Fruit fly (Drosophila melanogaster): ENCODE results near the gene Wdr81.

The Wdr81 gene

dm6 chr2L:11968581-11969272 is 52.0 kb downstream of the Wdr81 start (continued):
- no peak for TF ChIP-seq dsx (GFP tag; optimal IDR thresholded peaks at IDR 0.05; ENCODE audit: poor library complexity, severe bottlenecking)
- peak; percentile 59 for TF ChIP-seq Hr39 (GFP tag; optimal IDR thresholded peaks at IDR 0.05)
- peak; percentile 52 for TF ChIP-seq Sox14 (GFP tag; optimal IDR thresholded peaks at IDR 0.05)
- TF ChIP-seq CG7368 (GFP tag; optimal IDR thresholded peaks at IDR 0.05) = peak; percentile 32
- TF ChIP-seq Gug (GFP tag; IDR thresholded peaks at IDR 0.05) = no peak
- TF ChIP-seq topi (GFP tag; optimal IDR thresholded peaks at IDR 0.05) = peak; percentile 70
- peak; percentile 87 for TF ChIP-seq svp (GFP tag)
- peak; percentile 66 for TF ChIP-seq lz (GFP tag; optimal IDR thresholded peaks at IDR 0.05)
- TF ChIP-seq CG16779 (tag; optimal IDR thresholded peaks at IDR 0.05) = no peak
- peak; percentile 45 for TF ChIP-seq Lpt (GFP tag; optimal IDR thresholded peaks at IDR 0.05)
- peak; percentile 12 for TF ChIP-seq Blimp-1 (GFP tag; optimal IDR thresholded peaks at IDR 0.05)
- peak; percentile 51 for TF ChIP-seq CG6792 (GFP tag; optimal IDR thresholded peaks at IDR 0.05)
- peak; percentile 34 for TF ChIP-seq Sox102F (GFP tag; optimal IDR thresholded peaks at IDR 0.05)
- no peak for TF ChIP-seq CG9139 (GFP tag; optimal IDR thresholded peaks at IDR 0.05)
- peak; percentile 59 for TF ChIP-seq CG31627 (GFP tag; optimal IDR thresholded peaks at IDR 0.05)
- TF ChIP-seq eg (GFP tag; IDR thresholded peaks at IDR 0.05) = no peak

- TF ChIP-seq CG4318 (GFP tag; optimal IDR thresholded peaks at IDR 0.05) (no peak), dsx (GFP tag; optimal IDR thresholded peaks at IDR 0.05; ENCODE audit: poor library complexity, severe bottlenecking) (no peak), CG9139 (GFP tag; optimal IDR thresholded peaks at IDR 0.05) (no peak), Sox15 (GFP tag; optimal IDR thresholded peaks at IDR 0.05) (no peak), CG6808 (GFP tag; optimal IDR thresholded peaks at IDR 0.05) (peak; percentile 62), fkh (GFP tag; optimal IDR thresholded peaks at IDR 0.05) (no peak), CG3919 (GFP tag; optimal IDR thresholded peaks at IDR 0.05) (peak; percentile 7), Hr39 (GFP tag; optimal IDR thresholded peaks at IDR 0.05) (peak; percentile 58), OdsH (GFP tag; optimal IDR thresholded peaks at IDR 0.05) (peak; percentile 26), svp (GFP tag) (peak; percentile 85), topi (GFP tag; optimal IDR thresholded peaks at IDR 0.05) (peak; percentile 65), acj6 (GFP tag; optimal IDR thresholded peaks at IDR 0.05) (peak; percentile 55), CG6276 (GFP tag; optimal IDR thresholded peaks at IDR 0.05) (peak; percentile 14), CG8119 (GFP tag; IDR thresholded peaks at IDR 0.05) (no peak), Ets96B (tag; optimal IDR thresholded peaks at IDR 0.05) (no peak), CG32006 (GFP tag; optimal IDR thresholded peaks at IDR 0.05) (peak; percentile 48), Smox (GFP tag; optimal IDR thresholded peaks at IDR 0.05) (peak; percentile 48), Eip93F (GFP tag; optimal IDR thresholded peaks at IDR 0.05) (no peak), CG11762 (GFP tag; optimal IDR thresholded peaks at IDR 0.05; ENCODE audit: insufficient read depth) (no peak), CG11902 (GFP tag; optimal IDR thresholded peaks at IDR 0.05) (no peak), CG6163 (GFP tag; IDR thresholded peaks at IDR 0.05) (0 out of 3 replicates have a peak, but pooled peaks have one; percentile 36), esn (GFP tag; optimal IDR thresholded peaks at IDR 0.05) (peak; percentile 77), Hr4 (GFP tag; optimal IDR thresholded peaks at IDR 0.05) (peak; percentile 21), dac (GFP tag; optimal IDR thresholded peaks at IDR 0.05) (no peak), Eip78C (GFP tag) (peak; percentile 83), Sox102F (GFP tag; optimal IDR thresholded peaks at IDR 0.05) (peak; percentile 27), eg (GFP tag; IDR thresholded peaks at IDR 0.05) (no peak), CG8319 (GFP tag; optimal IDR thresholded peaks at IDR 0.05) (no peak), Hr38 (GFP tag; optimal IDR thresholded peaks at IDR 0.05) (no peak), CG31627 (GFP tag; optimal IDR thresholded peaks at IDR 0.05) (peak; percentile 31), achi (GFP tag; optimal IDR thresholded peaks at IDR 0.05) (peak; percentile 40), Lpt (GFP tag; optimal IDR thresholded peaks at IDR 0.05) (peak; percentile 24), lz (GFP tag; optimal IDR thresholded peaks at IDR 0.05) (peak; percentile 61), Gug (GFP tag; IDR thresholded peaks at IDR 0.05) (no peak), CG10631 (GFP tag; optimal IDR thresholded peaks at IDR 0.05) (peak; percentile 74), Eip75B (GFP tag; optimal IDR thresholded peaks at IDR 0.05) (peak; percentile 57), CG34406 (GFP tag; optimal IDR thresholded peaks at IDR 0.05) (peak; percentile 26), ss (GFP tag; optimal IDR thresholded peaks at IDR 0.05) (peak; percentile 1 to 50), CG6854 (GFP tag; optimal IDR thresholded peaks at IDR 0.05) (peak; percentile 9), CG3032 (tag; optimal IDR thresholded peaks at IDR 0.05) (peak; percentile 13)
Observed at dm6 chr2L:11965610-11966594, 54.9 kb downstream of the Wdr81 start.
